Fruit fly (Drosophila melanogaster): ENCODE data around the gene CHOp24.

Gene CHOp24

DNA sequence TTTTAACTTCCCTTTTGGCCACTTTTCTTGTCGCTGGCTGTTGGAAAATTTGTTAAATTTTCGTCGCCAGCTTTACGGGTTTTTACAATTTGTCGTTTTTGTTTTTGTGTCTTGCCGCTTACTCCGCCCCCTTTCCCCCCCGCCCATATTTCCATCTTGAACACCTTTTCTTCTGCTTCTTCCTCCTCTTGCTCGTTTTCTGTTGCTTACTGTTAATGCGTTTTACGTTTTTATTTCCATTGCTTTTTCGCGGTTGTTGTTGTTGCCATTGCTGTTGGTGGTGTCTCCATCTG, 50.0 kb downstream of the CHOp24 start:
- TF ChIP-seq pan (optimal IDR thresholded peaks at IDR 0.05) (no peak), h (GFP tag; optimal IDR thresholded peaks at IDR 0.05) (no peak), Dfd (GFP tag; optimal IDR thresholded peaks at IDR 0.05) (no peak), fru (GFP tag; optimal IDR thresholded peaks at IDR 0.05) (no peak), HLH106 (tag; optimal IDR thresholded peaks at IDR 0.05) (no peak), sv (GFP tag; optimal IDR thresholded peaks at IDR 0.05) (no peak), CrebA (GFP tag; optimal IDR thresholded peaks at IDR 0.05; ENCODE audit: borderline replicate concordance) (no peak), Jra (GFP tag; optimal IDR thresholded peaks at IDR 0.05) (no peak), OdsH (GFP tag; optimal IDR thresholded peaks at IDR 0.05) (no peak), CG32264 (GFP tag; optimal IDR thresholded peaks at IDR 0.05) (no peak), dsf (GFP tag; optimal IDR thresholded peaks at IDR 0.05; ENCODE audit: borderline replicate concordance) (no peak), foxo (GFP tag; optimal IDR thresholded peaks at IDR 0.05) (no peak), CG9705 (GFP tag; optimal IDR thresholded peaks at IDR 0.05) (no peak), Rel (GFP tag; optimal IDR thresholded peaks at IDR 0.05) (no peak), Rel (tag; optimal IDR thresholded peaks at IDR 0.05) (no peak), GATAd (GFP tag; optimal IDR thresholded peaks at IDR 0.05) (no peak), tai (GFP tag; optimal IDR thresholded peaks at IDR 0.05) (no peak), Vsx2 (GFP tag; optimal IDR thresholded peaks at IDR 0.05; ENCODE audit: partially characterized antibody) (no peak)
